Worm (Caenorhabditis elegans): Measurements from ENCODE around the gene F10E7.2.

Gene F10E7.2

ce11 chrII:7111657-7112049, 10.4 kb upstream of the F10E7.2 start, which contains the start of gene F10E7.5:
F10E7.5 (plus strand) TSS chrII:7111978.
- TF ChIP-seq mxl-1 (tag; optimal IDR thresholded peaks at IDR 0.05): no peak
- peak; percentile 23 for TF ChIP-seq F23B12.7 (tag; optimal IDR thresholded peaks at IDR 0.05; ENCODE audit: insufficient read depth)
- peak in 1 of 3 experiments; percentile 50 for TF ChIP-seq lin-35 (GFP tag; optimal IDR thresholded peaks at IDR 0.05)
- TF ChIP-seq him-1 (tag; optimal IDR thresholded peaks at IDR 0.05): peak; percentile 23
- TF ChIP-seq attf-3 (GFP tag; conservative IDR thresholded peaks at IDR 0.05): peak; percentile 65
- TF ChIP-seq lsl-1 (GFP tag; optimal IDR thresholded peaks at IDR 0.05): peak; percentile 74

- no peak for TF ChIP-seq nfyb-1 (GFP tag; IDR thresholded peaks at IDR 0.05)
- no peak for TF ChIP-seq rec-8 (tag; optimal IDR thresholded peaks at IDR 0.05)
- TF ChIP-seq mcd-1 (GFP tag; IDR thresholded peaks at IDR 0.05): no peak
- TF ChIP-seq zim-3 (tag; optimal IDR thresholded peaks at IDR 0.05): no peak
- TF ChIP-seq nhr-179 (tag; optimal IDR thresholded peaks at IDR 0.05): no peak
- TF ChIP-seq hrde-1 (tag; optimal IDR thresholded peaks at IDR 0.05; ENCODE audit: borderline replicate concordance): no peak
- no peak for TF ChIP-seq pbrm-1 (GFP tag; IDR thresholded peaks at IDR 0.05)
- TF ChIP-seq lsy-27 (tag; optimal IDR thresholded peaks at IDR 0.05; ENCODE audit: borderline replicate concordance, insufficient read depth): no peak
- no peak for TF ChIP-seq nhr-120 (GFP tag; IDR thresholded peaks at IDR 0.05)
- no peak for TF ChIP-seq bed-2 (GFP tag; IDR thresholded peaks at IDR 0.05)
- TF ChIP-seq F49E8.2 (tag; optimal IDR thresholded peaks at IDR 0.05; ENCODE audit: insufficient read depth): no peak
- TF ChIP-seq B0019.2 (GFP tag; conservative IDR thresholded peaks at IDR 0.05): no peak
- no peak for TF ChIP-seq ztf-18 (tag; optimal IDR thresholded peaks at IDR 0.05)
- no peak for TF ChIP-seq lin-40 (tag; optimal IDR thresholded peaks at IDR 0.05)
- no peak for TF ChIP-seq rcor-1 (GFP tag; IDR thresholded peaks at IDR 0.05)
- no peak for TF ChIP-seq C06A6.2 (GFP tag; conservative IDR thresholded peaks at IDR 0.05)
- no peak for TF ChIP-seq nfya-1 (tag; optimal IDR thresholded peaks at IDR 0.05; ENCODE audit: borderline replicate concordance, insufficient read depth)
- no peak for TF ChIP-seq tlf-1 (GFP tag; optimal IDR thresholded peaks at IDR 0.05)
- no peak for TF ChIP-seq ccch-3 (GFP tag; optimal IDR thresholded peaks at IDR 0.05)
Measured at ce11 chrII:7112780-7113179, 9.3 kb upstream of the F10E7.2 start, which contains the start of gene F10E7.6. F10E7.6 (plus strand) TSS chrII:7113080.

ce11 chrII:7115638-7116037, 6.4 kb upstream of the F10E7.2 start, which contains the start of gene cutl-5:
cutl-5 (minus strand) TSS chrII:7115906.
- TF ChIP-seq die-1 (tag; optimal IDR thresholded peaks at IDR 0.05): no peak
- no peak for TF ChIP-seq nhr-179 (tag; optimal IDR thresholded peaks at IDR 0.05)
- no peak for TF ChIP-seq bed-1 (GFP tag; IDR thresholded peaks at IDR 0.05)
- TF ChIP-seq mel-28 (tag; optimal IDR thresholded peaks at IDR 0.05; ENCODE audit: borderline replicate concordance): no peak
- no peak for TF ChIP-seq mxl-1 (tag; optimal IDR thresholded peaks at IDR 0.05)

ce11 chrII:7116350-7116749, 5.7 kb upstream of the F10E7.2 start, which contains the start of gene spon-1:
spon-1 (plus strand) TSS chrII:7116557.
- TF ChIP-seq lin-35 (GFP tag; optimal IDR thresholded peaks at IDR 0.05) (no peak), gei-17 (GFP tag; optimal IDR thresholded peaks at IDR 0.05) (no peak), K12H6.12 (tag; optimal IDR thresholded peaks at IDR 0.05) (no peak), C17E4.6 (GFP tag; IDR thresholded peaks at IDR 0.05) (no peak), attf-6 (GFP tag; IDR thresholded peaks at IDR 0.05) (no peak), aptf-2 (GFP tag; conservative IDR thresholded peaks at IDR 0.05) (no peak), nhr-27 (tag; optimal IDR thresholded peaks at IDR 0.05) (no peak), B0019.2 (GFP tag; conservative IDR thresholded peaks at IDR 0.05) (no peak), Y79H2A.3 (GFP tag; conservative IDR thresholded peaks at IDR 0.05) (no peak), ztf-3 (GFP tag; optimal IDR thresholded peaks at IDR 0.05) (no peak)
